Fruit fly (Drosophila melanogaster) whole organism, larva: ENCODE results near the gene LysP.
A peak's percentile ranks its signal among the peaks of the same experiment; 100 is the strongest.

Experiments
- noc ChIP-seq: fragments of 200-800 bp; sonication (Bioruptor generic); optimal IDR thresholded peaks from 3 replicates; lab custom pipeline; 2019; ENCODE audit warnings: missing biosample characterization, mild to moderate bottlenecking, missing genetic modification characterization, moderate library complexity

LysP gene

DNA sequence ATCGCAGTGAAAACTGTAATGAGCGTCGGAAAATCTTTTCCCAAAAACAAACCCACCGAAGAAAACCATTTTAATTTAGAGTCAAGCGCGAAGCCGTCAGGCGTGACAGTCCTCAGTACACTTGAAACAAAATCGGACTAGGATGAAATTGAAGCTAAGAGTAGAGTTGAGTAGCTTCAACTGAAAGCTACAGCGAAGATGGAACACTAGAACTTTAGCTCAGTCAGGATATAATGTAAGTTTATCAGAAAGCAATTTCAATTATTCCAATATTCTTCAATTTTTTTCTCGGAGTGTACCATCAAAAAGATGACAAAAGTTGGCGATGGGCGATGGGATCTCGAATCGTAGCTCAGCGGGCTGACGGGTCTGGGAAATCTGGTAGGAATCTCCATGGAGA lies 2.0 kb downstream of the LysP start:
- no peak for TF ChIP-seq noc (tag; lab: Kevin White, UChicago)

DNA sequence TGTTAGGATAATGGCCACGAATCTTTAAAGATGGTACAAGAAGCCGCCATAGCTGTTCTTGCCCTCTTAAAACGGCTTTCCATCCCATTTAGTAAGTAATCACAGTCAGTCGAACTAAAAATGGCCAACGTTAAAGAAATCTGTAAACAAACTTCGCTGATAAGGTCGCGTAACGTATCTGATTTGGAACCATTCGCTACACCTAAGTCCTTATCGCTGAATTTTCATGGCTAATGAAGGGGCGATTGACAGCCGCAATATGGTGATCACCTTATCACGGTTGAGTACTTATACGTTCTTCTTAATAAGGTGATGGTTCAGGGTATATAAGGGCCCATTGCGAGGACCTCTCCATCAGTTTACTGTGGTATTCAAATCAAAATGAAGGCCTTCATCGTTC lies 5.9 kb downstream of the LysP start, which contains the start of gene LysE:
Gene LysE (plus strand): TSS at position 257 of the 400 bp plus-strand sequence.
- no peak for TF ChIP-seq noc (tag; lab: Kevin White, UChicago)

DNA sequence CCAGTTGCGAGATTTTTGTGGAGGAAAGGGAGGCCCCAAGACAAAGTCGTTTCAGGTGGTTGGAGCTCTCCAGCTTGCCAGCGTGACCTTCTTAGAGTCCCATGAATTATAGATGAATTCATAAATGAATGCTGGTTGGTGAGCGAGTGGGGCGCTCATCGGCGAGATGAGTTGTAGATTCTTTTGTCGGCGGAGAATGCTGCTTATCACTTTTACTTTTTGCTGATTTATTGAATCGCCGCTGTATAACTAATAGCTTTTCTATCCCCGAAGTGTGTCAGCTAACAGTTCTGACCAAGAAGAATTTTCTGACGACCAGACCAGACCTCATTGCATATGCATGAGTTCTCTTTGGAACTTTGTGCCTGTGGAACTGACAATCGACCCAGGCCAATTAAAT lies 6.4 kb downstream of the LysP start:
- TF ChIP-seq noc (tag; lab: Kevin White, UChicago), result no peak

dm6 chr3L:1211096-1211495 lies 7.4 kb downstream of the LysP start, which contains the start of gene LysD:
Gene LysD, minus strand, starts transcription at chr3L:1211196.
- TF ChIP-seq noc (tag; lab: Kevin White, UChicago), result no peak

DNA sequence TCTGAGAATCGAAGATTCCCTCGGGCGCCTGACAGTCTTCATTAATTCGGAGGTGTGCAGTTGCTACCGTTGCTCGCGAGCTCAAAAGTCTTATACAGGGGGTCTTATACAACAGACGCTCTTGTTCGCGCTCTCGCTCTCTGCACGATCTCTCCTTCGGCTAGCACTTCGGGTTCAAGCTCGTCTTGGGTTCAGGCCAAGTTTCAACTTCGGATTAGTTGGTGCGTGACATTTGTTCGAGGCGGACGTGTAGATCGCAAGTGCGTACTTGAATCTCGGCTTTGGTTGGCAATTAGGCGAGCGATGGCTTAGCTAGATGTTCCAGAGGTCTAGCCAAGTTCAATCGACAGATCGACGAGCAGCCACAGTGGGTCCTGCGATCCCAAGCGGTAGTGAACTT lies 10.3 kb downstream of the LysP start:
- no peak for TF ChIP-seq noc (tag; lab: Kevin White, UChicago)

dm6 chr3L:1206682-1207421 lies 11.6 kb downstream of the LysP start, which contains the start of gene LysB:
Gene LysB, plus strand, starts transcription at chr3L:1207371.
- TF ChIP-seq noc (tag; lab: Kevin White, UChicago), result no peak

- peak; percentile 96 for TF ChIP-seq noc (tag; lab: Kevin White, UChicago)
These were observed 13.6 kb downstream of the LysP start, which contains the start of gene CG9119 for dm6 chr3L:1204674-1205547. Gene CG9119, minus strand, starts transcription at chr3L:1204795.

- TF ChIP-seq noc (tag; lab: Kevin White, UChicago), result no peak
These were observed 14.6 kb downstream of the LysP start for dm6 chr3L:1203855-1204431.

- peak; percentile 19 for TF ChIP-seq noc (tag; lab: Kevin White, UChicago)
These were observed 15.8 kb downstream of the LysP start, which contains the start of gene meep for dm6 chr3L:1202588-1203195. Gene meep, minus strand, starts transcription at chr3L:1203036.

DNA sequence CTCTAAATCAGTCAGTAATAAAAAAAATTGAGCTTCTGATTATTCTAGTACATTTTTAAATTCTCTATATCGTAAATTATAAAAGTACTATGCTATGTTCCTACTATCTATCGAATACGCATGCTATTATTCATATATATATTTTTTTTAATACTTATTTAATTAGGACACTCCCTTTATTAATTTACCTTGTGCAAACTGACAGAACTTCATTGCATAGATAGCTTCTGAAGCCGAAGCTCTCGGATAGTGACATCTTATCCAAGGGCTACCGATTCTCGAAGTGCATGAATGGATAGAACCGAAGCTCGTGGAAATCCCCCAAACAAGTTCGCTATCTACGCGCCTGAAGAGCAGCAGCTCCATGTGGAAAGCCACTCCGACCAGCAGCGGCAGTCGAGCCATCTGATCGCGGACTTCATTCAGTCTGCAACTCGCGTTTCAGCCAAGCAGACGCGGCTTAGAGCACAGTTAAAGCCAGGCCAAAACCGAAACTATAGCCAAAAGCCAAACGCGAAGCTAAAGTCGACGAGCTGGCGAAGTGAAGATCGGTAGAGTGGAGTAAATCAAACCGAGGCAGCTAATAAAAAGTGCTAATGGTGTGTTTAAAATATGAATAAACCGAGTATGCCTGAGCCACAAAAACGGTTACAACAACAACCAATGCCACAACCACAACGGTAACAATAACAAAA lies 18.0 kb downstream of the LysP start, which contains the start of gene mwh:
Gene mwh (plus strand): TSS at position 430 of the 695 bp plus-strand sequence.
- TF ChIP-seq noc (tag; lab: Kevin White, UChicago), result no peak

dm6 chr3L:1195868-1196552 lies 22.5 kb downstream of the LysP start, which contains the start of gene Aplip1:
Gene Aplip1, plus strand, starts transcription at chr3L:1196317.
- TF ChIP-seq noc (tag; lab: Kevin White, UChicago), result no peak

DNA sequence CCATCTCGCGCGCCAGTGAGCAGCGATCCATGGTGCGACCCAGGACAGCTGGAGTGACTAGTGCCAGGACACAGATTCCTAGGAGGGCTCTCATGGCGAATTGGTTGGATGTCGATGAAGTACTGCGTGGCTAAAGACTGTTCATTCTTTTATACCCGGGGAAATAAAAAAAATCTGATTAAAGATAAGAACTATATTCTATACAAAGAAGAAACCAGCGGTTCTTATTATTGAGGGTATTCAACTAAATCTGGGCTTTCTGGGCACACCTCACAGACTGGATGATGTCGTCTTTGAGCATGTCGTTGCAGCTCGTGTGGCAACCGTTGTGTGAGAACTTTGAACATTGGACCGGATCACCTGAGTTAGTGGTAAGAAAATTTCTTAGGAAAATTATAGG lies 23.3 kb downstream of the LysP start, which contains the start of gene LysX:
Gene LysX (minus strand): TSS at position 101 of the 400 bp plus-strand sequence.
- no peak for TF ChIP-seq noc (tag; lab: Kevin White, UChicago)

DNA sequence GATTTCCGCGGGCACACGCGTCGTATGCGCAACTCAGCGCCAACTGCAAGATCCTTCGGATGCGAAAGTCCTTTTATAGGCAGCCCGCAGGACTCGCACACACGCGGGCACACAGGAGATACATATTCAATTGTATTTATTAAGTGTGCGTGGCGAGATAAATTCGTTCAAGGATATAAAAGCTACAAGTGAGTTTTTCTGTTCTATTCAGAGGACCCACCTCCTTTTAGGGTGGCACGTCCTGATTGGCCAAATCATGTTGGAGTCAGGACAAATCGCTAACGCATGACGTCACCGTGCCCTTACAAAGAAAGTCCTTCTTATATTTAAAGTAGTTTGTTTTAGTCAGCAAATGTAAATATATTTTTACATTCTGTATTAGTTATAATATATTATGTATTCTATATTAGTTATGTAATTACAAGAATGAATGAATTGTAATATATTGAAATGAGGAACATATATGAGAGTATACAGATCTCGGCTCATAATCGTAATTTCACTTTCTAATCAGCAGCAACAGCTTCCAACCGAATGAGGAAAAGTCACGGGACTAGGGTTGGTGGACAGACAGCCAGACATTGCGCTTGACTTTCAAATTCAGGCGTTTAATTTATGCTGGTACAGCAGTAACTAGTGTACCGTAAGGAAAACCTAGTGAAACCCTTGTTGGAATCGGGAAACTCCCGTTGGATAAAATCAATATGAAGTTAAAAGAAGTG lies 25.2 kb downstream of the LysP start, which contains the start of gene Trhn:
Gene Trhn (minus strand): TSS at position 51 of the 722 bp plus-strand sequence.
- no peak for TF ChIP-seq noc (tag; lab: Kevin White, UChicago)
